Fruit fly (Drosophila melanogaster) whole organism, wandering third instar larva: Measurements from ENCODE around the gene Pak3.

Experiments used
- Abd-B ChIP-seq: fragments of >200 bp; optimal IDR thresholded peaks from 2 replicates; lab custom pipeline; 2017; ENCODE audit warnings: missing biosample characterization, missing genetic modification characterization
- CG32264 ChIP-seq: fragments of 200-800 bp; sonication (Bioruptor generic); optimal IDR thresholded peaks from 2 replicates; lab custom pipeline; 2016; ENCODE audit warnings: missing biosample characterization, missing genetic modification characterization
- CG9705 ChIP-seq: fragments of 200-800 bp; sonication (Bioruptor generic); optimal IDR thresholded peaks from 2 replicates; lab custom pipeline; 2018; ENCODE audit warnings: missing biosample characterization, mild to moderate bottlenecking, missing genetic modification characterization
- CrebA ChIP-seq: fragments of 200-800 bp; sonication (Bioruptor generic); optimal IDR thresholded peaks from 2 replicates; lab custom pipeline; 2016; ENCODE audit warnings: missing biosample characterization, mild to moderate bottlenecking, missing genetic modification characterization, borderline replicate concordance
- Dfd ChIP-seq: fragments of >200 bp; optimal IDR thresholded peaks from 2 replicates; lab custom pipeline; 2017; ENCODE audit warnings: missing biosample characterization, missing genetic modification characterization
- Dif ChIP-seq: fragments of 200-275, 200-300 bp; sonication (Bioruptor generic); optimal IDR thresholded peaks from 2 replicates; lab custom pipeline; 2018; ENCODE audit warnings: missing biosample characterization, missing genetic modification characterization; ENCODE audit not compliant: partially characterized antibody
- GATAd ChIP-seq: sonication (Bioruptor generic); optimal IDR thresholded peaks from 2 replicates; lab custom pipeline; 2016; ENCODE audit warnings: missing biosample characterization, missing genetic modification characterization
- HLH106 ChIP-seq: fragments of 200-800 bp; optimal IDR thresholded peaks from 3 replicates; lab custom pipeline; 2019; ENCODE audit warnings: missing biosample characterization, mild to moderate bottlenecking, missing genetic modification characterization, moderate library complexity
- Hnf4 ChIP-seq: fragments of 200-800 bp; sonication (Bioruptor generic); optimal IDR thresholded peaks from 2 replicates; lab custom pipeline; 2016; ENCODE audit warnings: missing biosample characterization, mild to moderate bottlenecking, missing genetic modification characterization
- Hr78 ChIP-seq: fragments of >200 bp; optimal IDR thresholded peaks from 2 replicates; lab custom pipeline; 2017; ENCODE audit warnings: missing biosample characterization, missing genetic modification characterization
- Hr83 ChIP-seq: fragments of 200-300 bp; sonication (Bioruptor generic); optimal IDR thresholded peaks from 2 replicates; lab custom pipeline; 2016; ENCODE audit warnings: missing biosample characterization, mild to moderate bottlenecking, missing genetic modification characterization, moderate library complexity; ENCODE audit not compliant: poor library complexity, severe bottlenecking
- Jra ChIP-seq: sonication (Bioruptor generic); optimal IDR thresholded peaks from 2 replicates; lab custom pipeline; 2016; ENCODE audit warnings: missing biosample characterization, missing genetic modification characterization
- Mio ChIP-seq: sonication (Bioruptor generic); optimal IDR thresholded peaks from 2 replicates; lab custom pipeline; 2016; ENCODE audit warnings: missing biosample characterization, missing genetic modification characterization
- Myc ChIP-seq: fragments of >200 bp; optimal IDR thresholded peaks from 2 replicates; lab custom pipeline; 2017
- N ChIP-seq: fragments of >200 bp; optimal IDR thresholded peaks from 2 replicates; lab custom pipeline; 2018; ENCODE audit warnings: missing biosample characterization, missing external identifiers, missing genetic modification characterization
- OdsH ChIP-seq: fragments of 200-800 bp; sonication (Bioruptor generic); optimal IDR thresholded peaks from 2 replicates; lab custom pipeline; 2016; ENCODE audit warnings: missing biosample characterization, mild to moderate bottlenecking, missing genetic modification characterization
- Rel ChIP-seq, 2 experiments: fragments of 200-800 bp; sonication (Bioruptor generic) in 1 of 2; optimal IDR thresholded peaks; 2 replicates in 1 of 2; 3 replicates in 1 of 2; lab custom pipeline; 2016 to 2019; ENCODE audit warnings: mild to moderate bottlenecking in 2 of 2, missing biosample characterization in 2 of 2, missing genetic modification characterization in 2 of 2, moderate library complexity in 1 of 2
- Sp1 ChIP-seq: fragments of 200-800 bp; sonication (Bioruptor generic); optimal IDR thresholded peaks from 3 replicates; lab custom pipeline; 2019; ENCODE audit warnings: missing biosample characterization, mild to moderate bottlenecking, missing genetic modification characterization, moderate library complexity
- Vsx2 ChIP-seq: fragments of 200-300, 225-300 bp; sonication (Bioruptor generic); optimal IDR thresholded peaks from 2 replicates; lab custom pipeline; 2018; ENCODE audit warnings: missing biosample characterization, missing genetic modification characterization; ENCODE audit not compliant: partially characterized antibody
- br ChIP-seq: fragments of 200-800 bp; sonication (Bioruptor generic); optimal IDR thresholded peaks from 2 replicates; lab custom pipeline; 2016; ENCODE audit warnings: missing biosample characterization, missing genetic modification characterization
- brk ChIP-seq: fragments of 200-800 bp; sonication (Bioruptor generic); optimal IDR thresholded peaks from 2 replicates; lab custom pipeline; 2016; ENCODE audit warnings: missing biosample characterization, mild to moderate bottlenecking, missing genetic modification characterization
- dl ChIP-seq, 2 experiments: fragments of 175-275, 200-275 bp in 1 of 2; fragments of 200-275 bp in 1 of 2; sonication (Bioruptor generic); optimal IDR thresholded peaks; lab custom pipeline; 2018; ENCODE audit warnings: mild to moderate bottlenecking in 2 of 2, missing biosample characterization in 2 of 2, missing genetic modification characterization in 2 of 2, moderate library complexity in 2 of 2; ENCODE audit not compliant: partially characterized antibody in 2 of 2, insufficient read depth in 1 of 2
- dmrt93B ChIP-seq: fragments of 200-800 bp; sonication (Bioruptor generic); optimal IDR thresholded peaks from 2 replicates; lab custom pipeline; 2018; ENCODE audit warnings: missing biosample characterization, mild to moderate bottlenecking, missing genetic modification characterization
- dsf ChIP-seq: sonication (Bioruptor generic); optimal IDR thresholded peaks from 2 replicates; lab custom pipeline; 2016; ENCODE audit warnings: missing biosample characterization, missing genetic modification characterization, borderline replicate concordance
- ey ChIP-seq: fragments of 200-800 bp; sonication (Bioruptor generic); optimal IDR thresholded peaks from 2 replicates; lab custom pipeline; 2016; ENCODE audit warnings: missing biosample characterization, missing genetic modification characterization
- foxo ChIP-seq, 2 experiments: fragments of 200-800 bp; sonication (Bioruptor generic); optimal IDR thresholded peaks; 2 replicates in 1 of 2; 3 replicates in 1 of 2; lab custom pipeline; 2016 to 2017; ENCODE audit warnings: missing biosample characterization in 2 of 2, missing genetic modification characterization in 2 of 2
- fru ChIP-seq: fragments of 200-800 bp; sonication (Bioruptor generic); optimal IDR thresholded peaks from 3 replicates; lab custom pipeline; 2016; ENCODE audit warnings: missing biosample characterization, mild to moderate bottlenecking, missing genetic modification characterization
- h ChIP-seq: fragments of 200-800 bp; sonication (Bioruptor generic); optimal IDR thresholded peaks from 3 replicates; lab custom pipeline; 2016; ENCODE audit warnings: missing biosample characterization, mild to moderate bottlenecking, missing genetic modification characterization
- jim ChIP-seq: fragments of 175-275, 200-325 bp; sonication (Bioruptor generic); optimal IDR thresholded peaks from 2 replicates; lab custom pipeline; 2016; ENCODE audit warnings: missing biosample characterization, mild to moderate bottlenecking, missing genetic modification characterization
- lola ChIP-seq: fragments of >200 bp; optimal IDR thresholded peaks from 2 replicates; lab custom pipeline; 2017; ENCODE audit warnings: missing biosample characterization, missing genetic modification characterization
- pan ChIP-seq: fragments of >200 bp; optimal IDR thresholded peaks from 2 replicates; lab custom pipeline; 2017
- psq ChIP-seq: fragments of 200-800 bp; sonication (Bioruptor generic); optimal IDR thresholded peaks from 3 replicates; lab custom pipeline; 2017; ENCODE audit warnings: missing biosample characterization, mild to moderate bottlenecking, missing genetic modification characterization, moderate library complexity
- rgr ChIP-seq: fragments of 200-800 bp; sonication (Bioruptor generic); optimal IDR thresholded peaks from 3 replicates; lab custom pipeline; 2016; ENCODE audit warnings: missing biosample characterization, mild to moderate bottlenecking, missing genetic modification characterization
- sv ChIP-seq: fragments of 200-800 bp; sonication (Bioruptor generic); optimal IDR thresholded peaks from 3 replicates; lab custom pipeline; 2016; ENCODE audit warnings: missing biosample characterization, missing genetic modification characterization
- tai ChIP-seq: sonication (Bioruptor generic); optimal IDR thresholded peaks from 2 replicates; lab custom pipeline; 2016; ENCODE audit warnings: missing biosample characterization, missing genetic modification characterization
- usp ChIP-seq: fragments of >200 bp; optimal IDR thresholded peaks from 2 replicates; lab custom pipeline; 2017; ENCODE audit warnings: missing biosample characterization, missing genetic modification characterization
- woc ChIP-seq: sonication (Bioruptor generic); optimal IDR thresholded peaks from 2 replicates; lab custom pipeline; 2016; ENCODE audit warnings: missing biosample characterization, mild to moderate bottlenecking, missing genetic modification characterization

The Pak3 gene

DNA sequence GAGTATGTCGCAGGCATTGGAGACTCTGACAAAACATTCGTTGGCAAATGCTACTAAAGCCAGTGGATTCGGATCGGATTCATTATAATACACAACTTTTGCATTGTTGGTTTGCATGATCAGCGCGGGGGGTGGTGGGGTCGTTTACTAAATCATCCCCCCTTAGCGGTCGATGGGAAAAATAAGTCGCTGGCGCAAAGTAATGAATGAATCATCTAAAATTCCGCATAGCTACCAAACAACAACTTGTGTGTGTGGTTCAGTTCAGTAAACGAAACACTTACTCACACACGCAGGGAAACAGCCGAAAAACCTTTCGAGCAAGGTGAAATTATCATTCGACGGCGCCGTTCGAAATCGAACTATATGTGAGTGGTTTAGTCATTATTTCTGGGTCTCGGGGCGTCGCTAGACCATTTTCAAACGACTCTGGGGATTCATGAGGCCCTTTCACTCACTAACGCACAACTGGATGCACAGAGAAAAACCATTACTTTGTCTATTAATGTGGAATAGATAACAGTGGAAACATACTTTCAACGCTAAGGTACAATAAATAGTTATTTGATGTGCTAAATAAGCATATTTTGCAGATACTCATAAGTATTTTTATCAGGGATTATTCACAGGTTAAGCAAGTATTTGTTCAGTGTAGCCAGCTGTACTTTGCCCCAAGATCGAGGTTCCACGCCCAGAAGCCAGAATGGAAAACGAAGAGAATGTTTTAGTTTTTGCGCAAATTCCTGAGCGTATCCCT lies 5.1 kb downstream of the Pak3 start:
- TF ChIP-seq psq = no peak
- TF ChIP-seq sv (GFP tag; lab: Kevin White, UChicago) = peak; percentile 40
- peak; percentile 49 for TF ChIP-seq Hnf4 (GFP tag; lab: Kevin White, UChicago)
- peak; percentile 31 for TF ChIP-seq rgr
- TF ChIP-seq, all 38 proteins: peak for 3

DNA sequence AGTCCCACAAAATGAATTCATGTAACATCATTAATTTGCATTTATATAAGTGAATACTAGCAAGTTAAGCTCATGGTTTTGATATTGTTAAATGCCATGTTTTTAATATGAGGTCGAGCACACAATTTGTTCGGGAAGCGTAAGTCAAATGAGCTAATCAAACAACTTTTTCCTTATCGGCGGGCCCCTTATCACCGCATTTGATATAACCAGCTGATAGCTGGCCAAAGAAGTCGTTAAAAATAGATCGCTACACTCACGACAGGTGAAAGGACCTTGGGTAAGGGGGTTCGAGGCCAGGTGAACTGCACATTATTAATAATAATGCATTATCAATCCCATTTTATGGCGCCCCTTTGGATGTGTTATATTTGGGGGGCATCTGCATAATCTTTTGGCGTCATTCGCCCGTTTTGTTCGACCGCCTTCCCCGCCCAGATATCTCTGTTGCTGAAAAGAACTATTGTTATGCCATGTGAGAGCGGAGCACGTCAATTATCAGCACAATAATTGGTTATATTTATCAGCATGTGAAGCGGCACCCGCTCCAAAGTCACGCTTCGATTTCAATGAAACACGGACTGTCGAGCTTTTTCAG lies 6.1 kb downstream of the Pak3 start:
- TF ChIP-seq Vsx2 (GFP tag; lab: Kevin White, UChicago) = peak; percentile 75
- TF ChIP-seq Sp1 (GFP tag; lab: Kevin White, UChicago) = no peak
- TF ChIP-seq Jra (GFP tag; lab: Kevin White, UChicago) = no peak
- no peak for TF ChIP-seq lola
- TF ChIP-seq OdsH (GFP tag; lab: Kevin White, UChicago) = no peak
- no peak for TF ChIP-seq Hnf4 (GFP tag; lab: Kevin White, UChicago)
- TF ChIP-seq Rel (GFP tag; optimal IDR thresholded peaks at IDR 0.05; lab: Kevin White, UChicago) = no peak
- TF ChIP-seq Rel (tag; optimal IDR thresholded peaks at IDR 0.05; lab: Kevin White, UChicago) = peak; percentile 58
- TF ChIP-seq fru (GFP tag; lab: Kevin White, UChicago) = no peak
- TF ChIP-seq, all 38 proteins: peak for 2

DNA sequence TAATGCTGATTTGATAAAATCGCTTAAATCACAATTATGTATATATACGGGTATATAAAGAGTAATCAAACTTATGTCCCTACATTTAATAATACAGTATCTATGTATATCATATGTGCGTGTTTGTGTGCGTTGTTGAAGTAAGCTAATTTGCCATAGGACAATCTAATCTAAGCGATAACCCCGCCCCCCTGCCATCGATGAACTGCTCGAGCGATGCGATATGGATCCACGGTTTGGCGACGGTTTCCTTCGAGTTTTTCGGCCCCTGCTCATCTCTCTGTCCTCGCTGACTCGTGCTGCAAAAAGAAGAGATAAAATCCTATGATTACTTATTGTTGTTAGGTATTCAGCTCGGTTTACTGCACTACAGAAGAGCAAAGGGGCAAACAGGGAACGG lies 6.8 kb downstream of the Pak3 start:
- TF ChIP-seq sv (GFP tag; lab: Kevin White, UChicago) (no peak), Mio (GFP tag; lab: Kevin White, UChicago) (no peak), dl (GFP tag; optimal IDR thresholded peaks at IDR 0.05; lab: Kevin White, UChicago; ENCODE audit: insufficient read depth in 1 of 2, partially characterized antibody in 2 of 2) (no peak), ey (GFP tag; lab: Kevin White, UChicago) (no peak), GATAd (GFP tag; lab: Kevin White, UChicago) (no peak), pan (no peak), Hr83 (GFP tag; lab: Kevin White, UChicago) (no peak), fru (GFP tag; lab: Kevin White, UChicago) (peak; percentile 2), dmrt93B (GFP tag; lab: Kevin White, UChicago) (no peak), jim (no peak), Vsx2 (GFP tag; lab: Kevin White, UChicago) (peak; percentile 99), CrebA (GFP tag; lab: Kevin White, UChicago) (no peak), psq (no peak), woc (no peak), h (GFP tag; lab: Kevin White, UChicago) (peak; percentile 38), OdsH (GFP tag; lab: Kevin White, UChicago) (no peak), tai (peak; percentile 2), CG32264 (GFP tag; lab: Kevin White, UChicago) (no peak), Hr78 (GFP tag; lab: Kevin White, UChicago) (no peak), Hnf4 (GFP tag; lab: Kevin White, UChicago) (no peak), br (GFP tag; lab: Kevin White, UChicago) (no peak), Rel (GFP tag; optimal IDR thresholded peaks at IDR 0.05; lab: Kevin White, UChicago) (no peak), Rel (tag; optimal IDR thresholded peaks at IDR 0.05; lab: Kevin White, UChicago) (peak; percentile 79), Abd-B (GFP tag; lab: Kevin White, UChicago) (no peak), dsf (no peak), Myc (no peak)

DNA sequence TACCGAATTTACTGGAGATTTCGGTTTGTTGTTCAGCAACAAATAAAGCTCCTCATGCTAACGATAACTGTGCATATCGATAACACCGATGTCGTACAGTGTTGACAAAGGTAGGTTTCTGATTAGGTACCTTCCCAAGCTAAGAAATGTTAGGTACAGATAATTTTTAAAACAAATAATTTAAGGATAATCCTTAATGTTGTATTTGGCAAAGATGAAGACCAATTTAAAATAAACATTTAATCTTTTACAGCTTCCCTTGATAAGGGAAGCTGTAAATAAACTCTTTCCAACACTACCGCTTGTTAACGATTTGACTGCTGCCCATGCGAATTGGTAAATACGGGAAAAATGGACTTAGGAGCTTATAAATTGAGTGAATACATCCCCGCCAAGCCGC lies 10.7 kb downstream of the Pak3 start, which contains the start of the genes Ttc1 and CG14882:
Gene Ttc1, minus strand, starts transcription at position 71 of the 400 bp plus-strand sequence.
Gene CG14882, plus strand, starts transcription at position 271 of the 400 bp plus-strand sequence.
- TF ChIP-seq h (GFP tag; lab: Kevin White, UChicago) (peak; percentile 93), N (no peak), ey (GFP tag; lab: Kevin White, UChicago) (peak; percentile 91), lola (no peak), br (GFP tag; lab: Kevin White, UChicago) (peak; percentile 92), woc (peak; percentile 86), Jra (GFP tag; lab: Kevin White, UChicago) (peak; percentile 94), foxo (GFP tag; optimal IDR thresholded peaks at IDR 0.05; lab: Kevin White, UChicago) (peak; percentile 54 to 95), usp (no peak), GATAd (GFP tag; lab: Kevin White, UChicago) (no peak), jim (no peak), Rel (GFP tag; optimal IDR thresholded peaks at IDR 0.05; lab: Kevin White, UChicago) (no peak), Rel (tag; optimal IDR thresholded peaks at IDR 0.05; lab: Kevin White, UChicago) (peak; percentile 24), Vsx2 (GFP tag; lab: Kevin White, UChicago) (no peak), Myc (peak; percentile 80), Hr83 (GFP tag; lab: Kevin White, UChicago) (no peak), dl (GFP tag; optimal IDR thresholded peaks at IDR 0.05; lab: Kevin White, UChicago; ENCODE audit: insufficient read depth in 1 of 2, partially characterized antibody in 2 of 2) (no peak), CrebA (GFP tag; lab: Kevin White, UChicago) (no peak), Abd-B (GFP tag; lab: Kevin White, UChicago) (no peak), dmrt93B (GFP tag; lab: Kevin White, UChicago) (no peak), HLH106 (tag; lab: Kevin White, UChicago) (peak; percentile 77), Dfd (GFP tag; lab: Kevin White, UChicago) (no peak), Hr78 (GFP tag; lab: Kevin White, UChicago) (no peak), CG9705 (GFP tag; lab: Kevin White, UChicago) (peak; percentile 61), dsf (peak; percentile 27), Dif (no peak), Mio (GFP tag; lab: Kevin White, UChicago) (no peak), CG32264 (GFP tag; lab: Kevin White, UChicago) (peak; percentile 56), brk (GFP tag; lab: Kevin White, UChicago) (no peak), fru (GFP tag; lab: Kevin White, UChicago) (peak; percentile 93)
